Fruit fly (Drosophila melanogaster): ENCODE measurements around the gene CG7295.

DNA sequence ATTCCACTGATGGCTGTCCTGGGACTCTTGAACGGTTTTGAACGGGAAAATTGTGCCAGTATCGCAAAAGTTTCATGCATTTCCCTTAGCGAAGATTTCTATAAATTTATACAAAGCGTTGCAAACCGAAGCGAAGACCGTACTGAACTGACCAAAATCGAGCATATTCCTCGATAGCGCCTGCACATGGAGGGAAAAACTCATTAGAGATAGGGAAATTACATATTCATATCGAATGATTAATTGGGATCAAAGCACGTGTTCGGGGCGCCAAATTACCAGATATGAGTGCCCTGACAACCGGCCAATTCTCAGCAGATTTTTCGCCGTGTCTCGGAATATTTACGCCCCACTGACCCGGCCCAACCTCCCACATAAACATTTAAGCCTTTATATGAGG lies 11.8 kb downstream of the CG7295 start, which contains the start of gene CG31663:
- TF ChIP-seq Hr39 (GFP tag; optimal IDR thresholded peaks at IDR 0.05) (no peak), Sox15 (GFP tag; optimal IDR thresholded peaks at IDR 0.05) (no peak), Blimp-1 (GFP tag; optimal IDR thresholded peaks at IDR 0.05) (no peak), CG4318 (GFP tag; optimal IDR thresholded peaks at IDR 0.05) (no peak)

Data from whole organism, prepupa.